Fruit fly (Drosophila melanogaster) S2 (cell line): ENCODE data around the gene CG31704.

Experiments used
- CG8478 ChIP-seq: fragments of >200 bp; optimal IDR thresholded peaks from 2 replicates; lab custom pipeline; 2018
- CTCF ChIP-seq, 2 experiments: fragments of >200 bp; optimal IDR thresholded peaks; 2 replicates each; lab custom pipeline; 2018

DNA sequence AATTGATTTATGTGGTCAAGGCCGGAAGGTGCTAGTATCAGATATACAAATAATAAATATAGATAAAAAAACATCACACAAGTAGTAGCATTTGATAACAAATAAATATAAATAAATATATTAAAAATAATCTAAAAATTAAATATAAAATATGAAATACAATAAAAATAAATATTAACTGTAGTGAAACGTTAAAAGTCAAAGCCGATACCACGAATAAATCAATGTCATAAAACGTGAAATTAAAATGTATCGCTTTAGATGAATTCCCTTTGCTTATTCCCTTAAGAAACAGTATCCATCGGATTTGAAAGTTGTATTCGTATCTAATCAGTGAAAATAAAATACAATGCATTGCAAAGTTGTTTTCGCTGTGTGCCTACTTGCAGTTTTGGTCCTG, 6.2 kb upstream of the CG31704 start, which contains the start of gene CG45012:
- TF ChIP-seq CG8478 (lab: Kevin White, UChicago) (no peak), CTCF (optimal IDR thresholded peaks at IDR 0.05; lab: Kevin White, UChicago) (no peak)
